Fruit fly (Drosophila melanogaster) whole organism, embryonic: ENCODE measurements around the gene CLS.

Experiments used
- Atf-2 ChIP-seq: fragments of 200-800 bp; sonication (Bioruptor generic); optimal IDR thresholded peaks from 2 replicates; lab custom pipeline; 2016; ENCODE audit warnings: missing biosample characterization, missing genetic modification characterization
- B-H2 ChIP-seq: fragments of 200-800 bp; sonication (Bioruptor generic); optimal IDR thresholded peaks from 2 replicates; lab custom pipeline; 2018; ENCODE audit warnings: missing biosample characterization, mild to moderate bottlenecking, missing genetic modification characterization
- CG10209 ChIP-seq: fragments of 200-800 bp; sonication (Bioruptor generic); optimal IDR thresholded peaks from 3 replicates; lab custom pipeline; 2017; ENCODE audit warnings: missing biosample characterization, mild to moderate bottlenecking, missing genetic modification characterization, missing genetic modification reagents
- CG1233 ChIP-seq: fragments of 200-800 bp; sonication (Bioruptor generic); optimal IDR thresholded peaks from 4 replicates; lab custom pipeline; 2018; ENCODE audit warnings: missing biosample characterization, mild to moderate bottlenecking, missing genetic modification characterization
- CG12659 ChIP-seq: fragments of 200-800 bp; sonication (Bioruptor generic); optimal IDR thresholded peaks from 3 replicates; lab custom pipeline; 2017; ENCODE audit warnings: mild to moderate bottlenecking, missing biosample characterization, missing genetic modification reagents, missing genetic modification characterization
- CG13424 ChIP-seq: fragments of 200-800 bp; sonication (Bioruptor generic); optimal IDR thresholded peaks from 2 replicates; lab custom pipeline; 2019; ENCODE audit warnings: missing biosample characterization, mild to moderate bottlenecking, missing genetic modification characterization, moderate library complexity
- CG13624 ChIP-seq: fragments of 200-800 bp; sonication (Bioruptor generic); optimal IDR thresholded peaks from 2 replicates; lab custom pipeline; 2016; ENCODE audit warnings: missing biosample characterization, missing genetic modification characterization
- CG13775 ChIP-seq: fragments of 200-800 bp; sonication (Bioruptor generic); optimal IDR thresholded peaks from 3 replicates; lab custom pipeline; 2017; ENCODE audit warnings: missing biosample characterization, mild to moderate bottlenecking, missing genetic modification characterization
- CG14014 ChIP-seq: fragments of 200-800 bp; sonication (Bioruptor generic); IDR thresholded peaks from 2 replicates; pipeline ENCODE4 v1.3.6; 2022; ENCODE audit warnings: missing biosample characterization, missing genetic modification characterization
- CG14441 ChIP-seq: fragments of 200-800 bp; sonication (Bioruptor generic); IDR thresholded peaks from 2 replicates; pipeline ENCODE4 v1.3.6; 2022; ENCODE audit warnings: missing biosample characterization, missing genetic modification characterization
- CG15073 ChIP-seq: fragments of 200-800 bp; sonication (Bioruptor generic); optimal IDR thresholded peaks from 2 replicates; lab custom pipeline; 2016; ENCODE audit warnings: missing biosample characterization, missing genetic modification characterization
- CG16779 ChIP-seq: fragments of 200-800 bp; sonication (Bioruptor generic); IDR thresholded peaks from 2 replicates; pipeline ENCODE4 v1.3.6; 2022; ENCODE audit warnings: missing biosample characterization, missing genetic modification characterization
- CG16813 ChIP-seq: fragments of 200-800 bp; sonication (Bioruptor generic); IDR thresholded peaks from 3 replicates; pipeline ENCODE4 v1.3.6; 2022; ENCODE audit warnings: missing biosample characterization, missing genetic modification characterization; ENCODE audit not compliant: partially characterized antibody
- CG18476 ChIP-seq: fragments of 200-800 bp; sonication (Bioruptor generic); optimal IDR thresholded peaks from 2 replicates; lab custom pipeline; 2016; ENCODE audit warnings: missing biosample characterization, mild to moderate bottlenecking, missing genetic modification characterization
- CG18764 ChIP-seq: fragments of 200-800 bp; sonication (Bioruptor generic); optimal IDR thresholded peaks from 3 replicates; lab custom pipeline; 2016; ENCODE audit warnings: missing biosample characterization, missing genetic modification characterization
- CG2199 ChIP-seq: fragments of 200-800 bp; sonication (Bioruptor generic); IDR thresholded peaks from 3 replicates; pipeline ENCODE4 v1.3.6; 2022; ENCODE audit warnings: missing biosample characterization, missing genetic modification characterization
- CG32532 ChIP-seq: fragments of 200-800 bp; sonication (Bioruptor generic); IDR thresholded peaks from 2 replicates; pipeline ENCODE4 v1.3.6; 2022; ENCODE audit warnings: missing biosample characterization, missing genetic modification characterization
- CG3407 ChIP-seq: fragments of 200-800 bp; sonication (Bioruptor generic); optimal IDR thresholded peaks from 2 replicates; lab custom pipeline; 2018; ENCODE audit warnings: missing biosample characterization, mild to moderate bottlenecking, missing genetic modification characterization
- CG6765 ChIP-seq: fragments of 200-800 bp; sonication (Bioruptor generic); optimal IDR thresholded peaks from 3 replicates; lab custom pipeline; 2017; ENCODE audit warnings: missing biosample characterization, mild to moderate bottlenecking, missing genetic modification characterization
- CG7556 ChIP-seq: fragments of 200-800 bp; sonication (Bioruptor generic); optimal IDR thresholded peaks from 2 replicates; lab custom pipeline; 2017; ENCODE audit warnings: missing biosample characterization, mild to moderate bottlenecking, missing genetic modification characterization
- CG8924 ChIP-seq: fragments of 200-800 bp; optimal IDR thresholded peaks from 3 replicates; lab custom pipeline; 2019; ENCODE audit warnings: missing biosample characterization, mild to moderate bottlenecking, missing genetic modification characterization, moderate library complexity
- CG9817 ChIP-seq: fragments of 200-800 bp; sonication (Bioruptor generic); optimal IDR thresholded peaks from 2 replicates; lab custom pipeline; 2018; ENCODE audit warnings: missing biosample characterization, mild to moderate bottlenecking, missing genetic modification characterization, moderate library complexity
- CHES-1-like ChIP-seq: fragments of 200-800 bp; sonication (Bioruptor generic); optimal IDR thresholded peaks from 2 replicates; lab custom pipeline; 2016; ENCODE audit warnings: missing biosample characterization, missing genetic modification characterization
- Camta ChIP-seq: fragments of 200-800 bp; sonication (Bioruptor generic); optimal IDR thresholded peaks from 2 replicates; lab custom pipeline; 2016; ENCODE audit warnings: missing biosample characterization, missing genetic modification characterization
- Dip2 ChIP-seq: fragments of 200-800 bp; sonication (Bioruptor generic); IDR thresholded peaks from 2 replicates; pipeline ENCODE4 v1.3.6; 2022; ENCODE audit warnings: missing biosample characterization, missing genetic modification characterization
- Dp ChIP-seq: fragments of 200-800 bp; sonication (Bioruptor generic); optimal IDR thresholded peaks from 2 replicates; lab custom pipeline; 2018; ENCODE audit warnings: missing biosample characterization, mild to moderate bottlenecking, missing genetic modification characterization, moderate library complexity
- Ets97D ChIP-seq: fragments of 200-800 bp; sonication (Bioruptor generic); optimal IDR thresholded peaks from 3 replicates; lab custom pipeline; 2016; ENCODE audit warnings: missing biosample characterization, missing genetic modification characterization
- HHEX ChIP-seq: fragments of 200-800 bp; sonication (Bioruptor generic); optimal IDR thresholded peaks from 3 replicates; lab custom pipeline; 2017; ENCODE audit warnings: missing biosample characterization, mild to moderate bottlenecking, missing genetic modification characterization, missing genetic modification reagents
- HLH4C ChIP-seq: fragments of 200-800 bp; sonication (Bioruptor generic); IDR thresholded peaks from 3 replicates; pipeline ENCODE4 v1.3.6; 2022; ENCODE audit warnings: missing biosample characterization, missing genetic modification characterization; ENCODE audit not compliant: partially characterized antibody
- HLH54F ChIP-seq: fragments of 200-800 bp; sonication (Bioruptor generic); optimal IDR thresholded peaks from 3 replicates; lab custom pipeline; 2016; ENCODE audit warnings: missing biosample characterization, missing genetic modification characterization
- Hr3 ChIP-seq: fragments of 200-800 bp; sonication (Bioruptor generic); optimal IDR thresholded peaks from 3 replicates; lab custom pipeline; 2016; ENCODE audit warnings: missing biosample characterization, missing genetic modification characterization
- Nf-YB ChIP-seq: fragments of 200-800 bp; sonication (Bioruptor generic); optimal IDR thresholded peaks from 3 replicates; lab custom pipeline; 2019; ENCODE audit warnings: missing biosample characterization, mild to moderate bottlenecking, missing genetic modification characterization, moderate library complexity
- Ptx1 ChIP-seq: fragments of 200-800 bp; sonication (Bioruptor generic); IDR thresholded peaks from 2 replicates; pipeline ENCODE4 v1.3.6; 2022; ENCODE audit warnings: missing biosample characterization, missing genetic modification characterization
- Rfx ChIP-seq: fragments of 200-800 bp; sonication (Bioruptor generic); IDR thresholded peaks from 2 replicates; pipeline ENCODE4 v1.3.6; 2022; ENCODE audit warnings: missing biosample characterization, missing genetic modification characterization
- Xbp1 ChIP-seq: fragments of 200-800 bp; sonication (Bioruptor generic); optimal IDR thresholded peaks from 3 replicates; lab custom pipeline; 2016; ENCODE audit warnings: missing biosample characterization, mild to moderate bottlenecking, missing genetic modification characterization
- br ChIP-seq: fragments of >200 bp; optimal IDR thresholded peaks from 2 replicates; lab custom pipeline; 2017
- chif ChIP-seq, 2 experiments: fragments of 200-800 bp; sonication (Bioruptor generic); optimal IDR thresholded peaks; 3 replicates each; lab custom pipeline; 2016; ENCODE audit warnings: missing biosample characterization in 2 of 2, missing genetic modification characterization in 2 of 2
- dm ChIP-seq: fragments of 200-800 bp; sonication (Bioruptor generic); optimal IDR thresholded peaks from 3 replicates; lab custom pipeline; 2016; ENCODE audit warnings: missing biosample characterization, missing genetic modification characterization
- fd102C ChIP-seq: fragments of 200-800 bp; sonication (Bioruptor generic); optimal IDR thresholded peaks from 2 replicates; lab custom pipeline; 2018; ENCODE audit warnings: missing biosample characterization, mild to moderate bottlenecking, missing genetic modification characterization, moderate library complexity
- ftz-f1 ChIP-seq: fragments of 200-800 bp; sonication (Bioruptor generic); optimal IDR thresholded peaks from 2 replicates; lab custom pipeline; 2016; ENCODE audit warnings: missing biosample characterization, missing genetic modification characterization
- her ChIP-seq: fragments of 200-800 bp; sonication (Bioruptor generic); optimal IDR thresholded peaks from 2 replicates; lab custom pipeline; 2016; ENCODE audit warnings: missing biosample characterization, missing genetic modification characterization
- kay ChIP-seq: fragments of 200-800 bp; sonication (Bioruptor generic); optimal IDR thresholded peaks from 2 replicates; lab custom pipeline; 2016; ENCODE audit warnings: missing biosample characterization, missing genetic modification characterization
- kni ChIP-seq: fragments of 200-800 bp; sonication (Bioruptor generic); optimal IDR thresholded peaks from 3 replicates; lab custom pipeline; 2017; ENCODE audit warnings: mild to moderate bottlenecking, missing biosample characterization, missing genetic modification reagents, missing genetic modification characterization
- luna ChIP-seq: fragments of 200-800 bp; sonication (Bioruptor generic); optimal IDR thresholded peaks from 2 replicates; lab custom pipeline; 2016; ENCODE audit warnings: missing biosample characterization, missing genetic modification characterization
- mirr ChIP-seq: fragments of 200-800 bp; sonication (Bioruptor generic); optimal IDR thresholded peaks from 3 replicates; lab custom pipeline; 2018; ENCODE audit warnings: missing biosample characterization, mild to moderate bottlenecking, missing genetic modification characterization
- sr ChIP-seq: fragments of 200-800 bp; sonication (Bioruptor generic); IDR thresholded peaks from 3 replicates; pipeline ENCODE4 v1.3.6; 2022; ENCODE audit warnings: missing biosample characterization, missing genetic modification characterization
- stc ChIP-seq: fragments of 200-800 bp; sonication (Bioruptor generic); IDR thresholded peaks from 2 replicates; pipeline ENCODE4 v1.3.6; 2022; ENCODE audit warnings: missing biosample characterization, missing genetic modification characterization
- tgo ChIP-seq: fragments of 200-800 bp; sonication (Bioruptor generic); IDR thresholded peaks from 3 replicates; pipeline ENCODE4 v1.3.6; 2022; ENCODE audit warnings: missing biosample characterization, missing genetic modification characterization
- zen ChIP-seq: fragments of 200-800 bp; sonication (Bioruptor generic); optimal IDR thresholded peaks from 3 replicates; lab custom pipeline; 2018; ENCODE audit warnings: missing biosample characterization, mild to moderate bottlenecking, missing genetic modification characterization, moderate library complexity
- zf30C ChIP-seq: fragments of 200-800 bp; sonication (Bioruptor generic); optimal IDR thresholded peaks from 3 replicates; lab custom pipeline; 2018; ENCODE audit warnings: missing biosample characterization, mild to moderate bottlenecking, missing genetic modification characterization
- zfh2 ChIP-seq: fragments of 200-800 bp; sonication (Bioruptor generic); optimal IDR thresholded peaks from 2 replicates; lab custom pipeline; 2016; ENCODE audit warnings: missing biosample characterization, missing genetic modification characterization

Gene CLS

dm6 chr3R:25680528-25680927 is 6.6 kb downstream of the CLS start, which contains the start of the genes CG4743 and Idh3g (continued):
- peak; percentile 90 for TF ChIP-seq fd102C
- TF ChIP-seq her (GFP tag; lab: Kevin White, UChicago), result peak; percentile 54
- peak; percentile 88 for TF ChIP-seq Nf-YB (GFP tag; lab: Kevin White, UChicago)
- TF ChIP-seq CG3407, result peak; percentile 93
- TF ChIP-seq Ptx1 (GFP tag; lab: Robert Waterston, UW), result peak; percentile 97
- peak; percentile 64; the same call in 1 of the 3 replicates for TF ChIP-seq sr (GFP tag; lab: Robert Waterston, UW)
- TF ChIP-seq chif (GFP tag; optimal IDR thresholded peaks at IDR 0.05; lab: Kevin White, UChicago), result peak; percentile 79 to 85
- peak; percentile 97 for TF ChIP-seq CG7556 (GFP tag; lab: Kevin White, UChicago)
- peak; percentile 98 for TF ChIP-seq zen (tag; lab: Kevin White, UChicago)
- peak; percentile 60 for TF ChIP-seq Atf-2 (GFP tag; lab: Kevin White, UChicago)
- peak; percentile 97 for TF ChIP-seq CG9817
- TF ChIP-seq mirr (GFP tag; lab: Kevin White, UChicago), result peak; percentile 88
- TF ChIP-seq HLH4C, result no peak
- peak; percentile 96 for TF ChIP-seq CG14014 (GFP tag; lab: Robert Waterston, UW)
- TF ChIP-seq dm (GFP tag; lab: Kevin White, UChicago), result peak; percentile 57
- TF ChIP-seq zfh2 (GFP tag; lab: Kevin White, UChicago), result peak; percentile 78
- peak; percentile 98 for TF ChIP-seq CG12659 (GFP tag; lab: Kevin White, UChicago)
- TF ChIP-seq CG1233 (GFP tag; lab: Kevin White, UChicago), result peak; percentile 97
- TF ChIP-seq tgo, result peak; percentile 96
- no peak for TF ChIP-seq luna (GFP tag; lab: Kevin White, UChicago)
- peak; percentile 92 for TF ChIP-seq CG16779 (GFP tag; lab: Robert Waterston, UW)
- peak; percentile 67 for TF ChIP-seq Ets97D
- TF ChIP-seq CG13624, result peak; percentile 77
- TF ChIP-seq CG2199 (GFP tag; lab: Robert Waterston, UW), result peak; percentile 82; the same call in 2 of the 3 replicates
- TF ChIP-seq Xbp1, result peak; percentile 97
- TF ChIP-seq CHES-1-like (GFP tag; lab: Kevin White, UChicago), result peak; percentile 20
- TF ChIP-seq CG13775 (GFP tag; lab: Kevin White, UChicago), result peak; percentile 98
- no peak; the same call in 1 of the 2 replicates for TF ChIP-seq Dip2 (GFP tag; lab: Robert Waterston, UW)
- peak; percentile 23 for TF ChIP-seq zf30C (GFP tag; lab: Kevin White, UChicago)
- TF ChIP-seq Camta (GFP tag; lab: Kevin White, UChicago), result peak; percentile 75
- TF ChIP-seq br (lab: Kevin White, UChicago), result no peak
- peak; percentile 28 for TF ChIP-seq Dp (GFP tag; lab: Kevin White, UChicago)
- peak; percentile 97 for TF ChIP-seq CG32532
- TF ChIP-seq CG6765 (GFP tag; lab: Kevin White, UChicago), result peak; percentile 92
- peak; percentile 96 for TF ChIP-seq CG10209 (GFP tag; lab: Kevin White, UChicago)
- peak; percentile 99 for TF ChIP-seq CG13424 (tag; lab: Kevin White, UChicago)
- TF ChIP-seq CG16813, result peak; percentile 36; the same call in 2 of the 3 replicates
- peak; percentile 98 for TF ChIP-seq B-H2 (GFP tag; lab: Kevin White, UChicago)
- peak; percentile 27 for TF ChIP-seq ftz-f1 (GFP tag; lab: Kevin White, UChicago)
- TF ChIP-seq CG15073 (GFP tag; lab: Kevin White, UChicago), result peak; percentile 58
- peak; percentile 95 for TF ChIP-seq Rfx
- peak; percentile 94 for TF ChIP-seq CG18764 (GFP tag; lab: Kevin White, UChicago)
- TF ChIP-seq kni (GFP tag; lab: Kevin White, UChicago), result peak; percentile 89
- TF ChIP-seq kay, result peak; percentile 92
- peak; percentile 92 for TF ChIP-seq CG18476 (GFP tag; lab: Kevin White, UChicago)
- peak; percentile 98 for TF ChIP-seq stc (GFP tag; lab: Robert Waterston, UW)
- peak; percentile 96 for TF ChIP-seq HHEX (GFP tag; lab: Kevin White, UChicago)
- TF ChIP-seq CG14441 (GFP tag; lab: Robert Waterston, UW), result peak; percentile 93
- TF ChIP-seq HLH54F (GFP tag; lab: Kevin White, UChicago), result peak; percentile 79
- peak; percentile 98 for TF ChIP-seq CG8924
- peak; percentile 96 for TF ChIP-seq Hr3 (GFP tag; lab: Kevin White, UChicago)
